Worm (Caenorhabditis elegans) whole organism, L2 larva: ENCODE data around the gene B0524.2.

Experiments used
- C34F6.9 ChIP-seq: fragments of 150-350 bp; optimal IDR thresholded peaks from 2 replicates; lab custom pipeline; 2014; ENCODE audit warnings: missing biosample characterization, missing genetic modification characterization
- F13H6.1 ChIP-seq: sonication (generic microtip); optimal IDR thresholded peaks from 2 replicates; lab custom pipeline; 2016; ENCODE audit warnings: missing genetic modification characterization, missing compliant biosample characterization
- R02D3.7 ChIP-seq: fragments of 150-350 bp; optimal IDR thresholded peaks from 2 replicates; lab custom pipeline; 2014; ENCODE audit warnings: missing biosample characterization, missing genetic modification characterization
- Y55F3AM.14 ChIP-seq: fragments of 200-800 bp; sonication (Bioruptor generic); optimal IDR thresholded peaks from 2 replicates; lab custom pipeline; 2018; ENCODE audit warnings: mild to moderate bottlenecking, missing genetic modification characterization, missing compliant biosample characterization
- ZK546.5 ChIP-seq: sonication (generic microtip); optimal IDR thresholded peaks from 2 replicates; lab custom pipeline; 2017; ENCODE audit warnings: missing biosample characterization, missing genetic modification characterization
- alr-1 ChIP-seq: fragments of 150-350 bp; optimal IDR thresholded peaks from 2 replicates; lab custom pipeline; 2014; ENCODE audit warnings: missing biosample characterization, missing genetic modification characterization
- blmp-1 ChIP-seq: sonication (generic microtip); optimal IDR thresholded peaks from 2 replicates; lab custom pipeline; 2017; ENCODE audit warnings: missing genetic modification characterization, mild to moderate bottlenecking, missing compliant biosample characterization, antibody characterized with exemption, moderate library complexity; ENCODE audit not compliant: insufficient read depth
- ceh-16 ChIP-seq: fragments of 150-350 bp; optimal IDR thresholded peaks from 2 replicates; lab custom pipeline; 2014; ENCODE audit warnings: missing biosample characterization, missing genetic modification characterization
- ceh-82 ChIP-seq: fragments of 150-350 bp; optimal IDR thresholded peaks from 2 replicates; lab custom pipeline; 2014; ENCODE audit warnings: missing biosample characterization, missing genetic modification characterization
- crh-2 ChIP-seq: sonication (generic microtip); optimal IDR thresholded peaks from 2 replicates; lab custom pipeline; 2017; ENCODE audit warnings: missing biosample characterization, missing genetic modification characterization
- egl-27 ChIP-seq: sonication (generic microtip); optimal IDR thresholded peaks from 3 replicates; lab custom pipeline; 2017; ENCODE audit warnings: missing biosample characterization, missing genetic modification reagents, missing genetic modification characterization
- elt-1 ChIP-seq: fragments of 150-350 bp; optimal IDR thresholded peaks from 2 replicates; lab custom pipeline; 2014; ENCODE audit warnings: missing biosample characterization, missing genetic modification characterization
- fos-1 ChIP-seq: fragments of 150-350 bp; optimal IDR thresholded peaks from 2 replicates; lab custom pipeline; 2014; ENCODE audit warnings: missing biosample characterization, missing genetic modification characterization
- gmeb-1 ChIP-seq: fragments of 150-350 bp; optimal IDR thresholded peaks from 2 replicates; lab custom pipeline; 2014; ENCODE audit warnings: missing biosample characterization, missing genetic modification characterization
- lin-11 ChIP-seq: fragments of 150-350 bp; sonication (generic microtip); optimal IDR thresholded peaks from 2 replicates; lab custom pipeline; 2014; ENCODE audit warnings: missing biosample characterization, missing genetic modification characterization, inconsistent platforms, mixed read lengths
- lin-13 ChIP-seq: fragments of 150-350 bp; optimal IDR thresholded peaks from 2 replicates; lab custom pipeline; 2014; ENCODE audit warnings: missing biosample characterization, missing genetic modification reagents, missing genetic modification characterization
- lin-39 ChIP-seq: fragments of 150-350 bp; optimal IDR thresholded peaks from 2 replicates; lab custom pipeline; 2014; ENCODE audit warnings: missing biosample characterization, missing genetic modification reagents, missing genetic modification characterization
- lsy-2 ChIP-seq, 2 experiments: fragments of 150-350 bp in 1 of 2; sonication (generic microtip) in 1 of 2; optimal IDR thresholded peaks; 2 replicates each; lab custom pipeline; 2014 to 2017; ENCODE audit warnings: missing biosample characterization in 2 of 2, missing genetic modification characterization in 2 of 2
- mab-5 ChIP-seq: fragments of 150-350 bp; optimal IDR thresholded peaks from 2 replicates; lab custom pipeline; 2014; ENCODE audit warnings: missing biosample characterization, missing genetic modification characterization
- mbf-1 ChIP-seq: sonication (generic microtip); optimal IDR thresholded peaks from 2 replicates; lab custom pipeline; 2017; ENCODE audit warnings: missing biosample characterization, missing genetic modification characterization
- nhr-10 ChIP-seq: sonication (generic microtip); optimal IDR thresholded peaks from 2 replicates; lab custom pipeline; 2017; ENCODE audit warnings: missing biosample characterization, missing genetic modification characterization
- nhr-12 ChIP-seq: fragments of 150-350 bp; optimal IDR thresholded peaks from 2 replicates; lab custom pipeline; 2014; ENCODE audit warnings: missing biosample characterization, missing genetic modification characterization
- nhr-21 ChIP-seq: fragments of 150-350 bp; optimal IDR thresholded peaks from 2 replicates; lab custom pipeline; 2014; ENCODE audit warnings: missing biosample characterization, missing genetic modification characterization
- nhr-25 ChIP-seq: fragments of 150-350 bp; sonication (generic microtip); optimal IDR thresholded peaks from 3 replicates; lab custom pipeline; 2014; ENCODE audit warnings: missing biosample characterization, missing genetic modification characterization
- peb-1 ChIP-seq: fragments of 150-350 bp; optimal IDR thresholded peaks from 2 replicates; lab custom pipeline; 2014; ENCODE audit warnings: missing biosample characterization, missing genetic modification characterization
- sem-4 ChIP-seq: fragments of 150-350 bp; optimal IDR thresholded peaks from 2 replicates; lab custom pipeline; 2014; ENCODE audit warnings: missing biosample characterization, missing genetic modification reagents, missing genetic modification characterization
- sma-3 ChIP-seq: sonication (generic microtip); optimal IDR thresholded peaks from 2 replicates; lab custom pipeline; 2016; ENCODE audit warnings: missing genetic modification reagents, missing genetic modification characterization, missing compliant biosample characterization
- unc-39 ChIP-seq: fragments of 150-350 bp; optimal IDR thresholded peaks from 2 replicates; lab custom pipeline; 2014; ENCODE audit warnings: missing biosample characterization, missing genetic modification characterization
- zag-1 ChIP-seq: fragments of 150-350 bp; optimal IDR thresholded peaks from 2 replicates; lab custom pipeline; 2014; ENCODE audit warnings: missing biosample characterization, missing genetic modification characterization
- ztf-1 ChIP-seq: fragments of 200-800 bp; sonication (Bioruptor generic); conservative IDR thresholded peaks from 2 replicates; pipeline ENCODE4 v1.3.6; 2022; ENCODE audit warnings: missing genetic modification characterization, missing compliant biosample characterization
- ztf-4 ChIP-seq: fragments of 150-350 bp; optimal IDR thresholded peaks from 2 replicates; lab custom pipeline; 2014; ENCODE audit warnings: missing biosample characterization, missing genetic modification characterization

Gene B0524.2

DNA sequence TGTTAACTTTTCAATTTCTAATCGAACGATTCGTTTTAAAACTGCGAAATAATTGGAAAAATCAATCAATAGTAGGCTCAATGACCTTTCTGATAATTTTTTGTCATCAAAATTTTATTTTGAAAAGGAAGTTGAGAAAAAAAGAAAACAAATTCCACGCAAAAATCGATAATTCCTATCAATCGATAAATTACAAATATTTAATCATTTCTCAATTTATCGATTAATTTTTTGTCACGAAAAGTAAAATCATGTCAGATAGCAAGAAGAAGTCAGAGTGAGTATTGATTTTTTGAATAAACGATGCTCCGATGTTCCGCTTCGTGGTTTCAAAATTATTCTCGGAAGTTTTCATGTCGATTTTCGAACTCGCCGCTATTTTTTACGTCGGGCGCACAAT is at the start of gene B0524.2, which contains the start of gene B0524.5:
B0524.2 (plus strand) TSS at position 207 of the 400 bp plus-strand sequence.
B0524.5 (minus strand) TSS at position 40 of the 400 bp plus-strand sequence.
- TF ChIP-seq alr-1 (tag; lab: Kevin White, UChicago) (no peak), crh-2 (no peak)

DNA sequence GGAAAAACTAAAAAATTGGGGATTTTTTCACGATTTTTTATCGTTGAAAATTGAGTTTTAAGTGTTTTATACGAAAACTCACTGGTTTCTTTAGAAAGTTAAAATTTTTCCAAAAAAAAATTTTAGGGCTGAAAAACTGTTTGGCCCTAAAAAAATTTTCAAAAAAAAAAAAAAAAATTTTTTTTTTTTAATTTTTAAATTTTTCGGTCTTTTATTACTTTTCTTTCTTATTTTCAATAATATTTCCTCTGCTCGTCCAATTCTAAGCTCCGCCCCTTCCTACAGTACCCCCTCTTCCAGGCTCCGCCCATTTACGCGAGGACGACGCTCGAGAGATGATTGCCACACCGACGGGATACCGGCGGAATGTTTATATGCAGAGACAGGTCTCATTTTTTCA is 45.1 kb upstream of the B0524.2 start, which contains the start of gene pqn-82:
pqn-82 (plus strand) TSS at position 301 of the 400 bp plus-strand sequence.
- TF ChIP-seq ztf-4, result no peak
- no peak for TF ChIP-seq nhr-21
- TF ChIP-seq nhr-12 (tag; lab: Kevin White, UChicago), result no peak
- TF ChIP-seq sma-3, result no peak
- TF ChIP-seq ceh-82 (tag; lab: Kevin White, UChicago), result no peak
- no peak for TF ChIP-seq lin-39 (tag; lab: Kevin White, UChicago)
- no peak for TF ChIP-seq R02D3.7 (tag; lab: Kevin White, UChicago)
- no peak for TF ChIP-seq Y55F3AM.14
- no peak for TF ChIP-seq peb-1 (tag; lab: Kevin White, UChicago)
- no peak for TF ChIP-seq fos-1 (tag; lab: Kevin White, UChicago)
- no peak for TF ChIP-seq sem-4 (tag; lab: Kevin White, UChicago)
- no peak for TF ChIP-seq mab-5 (tag; lab: Kevin White, UChicago)
- no peak for TF ChIP-seq blmp-1 (tag; lab: Kevin White, UChicago)
- TF ChIP-seq, all 48 proteins: peak for 0

ce11 chrIII:1852126-1852717 is 41.6 kb upstream of the B0524.2 start:
- TF ChIP-seq nhr-10 (tag; lab: Kevin White, UChicago) (no peak), alr-1 (tag; lab: Kevin White, UChicago) (no peak), zag-1 (tag; lab: Kevin White, UChicago) (no peak), ztf-1 (GFP tag; lab: Robert Waterston, UW) (no peak), nhr-21 (no peak), C34F6.9 (tag; lab: Kevin White, UChicago) (no peak), R02D3.7 (tag; lab: Kevin White, UChicago) (no peak), unc-39 (no peak), lin-11 (no peak), elt-1 (tag; lab: Kevin White, UChicago) (no peak), ceh-16 (no peak)

DNA sequence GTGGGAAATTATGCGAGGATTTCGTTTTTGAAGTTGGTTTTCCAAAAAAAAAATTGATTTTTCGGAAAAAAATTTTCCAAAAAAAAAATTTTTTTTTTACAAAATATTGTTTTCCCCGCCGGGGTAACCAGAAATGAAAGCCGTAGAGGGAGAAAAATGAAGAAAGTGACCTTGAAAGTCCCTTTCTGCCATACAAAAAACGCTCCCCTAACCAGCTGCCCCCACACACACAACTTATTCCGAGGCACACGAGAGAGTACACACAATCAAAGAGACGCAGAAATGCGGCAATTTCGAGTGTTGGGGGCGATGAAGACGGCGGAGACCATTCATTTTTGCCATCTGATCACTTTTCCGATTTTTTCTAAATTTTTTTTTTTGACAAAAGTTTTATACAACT is 39.9 kb upstream of the B0524.2 start:
- no peak for TF ChIP-seq egl-27 (tag; lab: Kevin White, UChicago)
- peak in 1 of 2 experiments; percentile 7 for TF ChIP-seq lsy-2 (tag; optimal IDR thresholded peaks at IDR 0.05; lab: Kevin White, UChicago)
- TF ChIP-seq mbf-1 (tag; lab: Kevin White, UChicago), result no peak
- TF ChIP-seq gmeb-1 (tag; lab: Kevin White, UChicago), result peak; percentile 1
- TF ChIP-seq blmp-1 (tag; lab: Kevin White, UChicago), result peak; percentile 64
- peak; percentile 11 for TF ChIP-seq nhr-25 (tag; lab: Kevin White, UChicago)

DNA sequence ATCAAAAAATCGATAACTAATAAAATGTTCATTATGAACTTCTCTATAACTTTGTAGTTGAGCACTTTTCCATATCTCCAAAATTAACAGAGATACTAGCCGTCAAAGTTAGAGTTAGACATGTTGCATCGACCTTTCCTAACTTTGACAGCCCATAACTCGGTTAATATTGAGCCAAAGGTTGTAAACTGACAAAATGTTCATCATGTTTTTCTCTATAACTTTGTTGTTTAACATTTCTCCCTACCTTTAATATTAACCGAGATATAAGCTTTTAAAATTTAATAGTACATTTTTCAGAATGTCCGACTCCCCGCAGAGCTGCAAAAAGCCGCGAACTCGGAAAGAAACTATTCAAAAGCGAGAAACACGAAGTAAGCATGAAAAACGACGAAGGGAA is 38.8 kb upstream of the B0524.2 start, which contains the start of gene hlh-33:
hlh-33 (plus strand) TSS at position 301 of the 400 bp plus-strand sequence.
- TF ChIP-seq mbf-1 (tag; lab: Kevin White, UChicago), result no peak
- no peak for TF ChIP-seq lin-13
- no peak for TF ChIP-seq ZK546.5
- TF ChIP-seq alr-1 (tag; lab: Kevin White, UChicago), result no peak
- no peak for TF ChIP-seq F13H6.1 (tag; lab: Kevin White, UChicago)
- TF ChIP-seq nhr-21, result no peak

DNA sequence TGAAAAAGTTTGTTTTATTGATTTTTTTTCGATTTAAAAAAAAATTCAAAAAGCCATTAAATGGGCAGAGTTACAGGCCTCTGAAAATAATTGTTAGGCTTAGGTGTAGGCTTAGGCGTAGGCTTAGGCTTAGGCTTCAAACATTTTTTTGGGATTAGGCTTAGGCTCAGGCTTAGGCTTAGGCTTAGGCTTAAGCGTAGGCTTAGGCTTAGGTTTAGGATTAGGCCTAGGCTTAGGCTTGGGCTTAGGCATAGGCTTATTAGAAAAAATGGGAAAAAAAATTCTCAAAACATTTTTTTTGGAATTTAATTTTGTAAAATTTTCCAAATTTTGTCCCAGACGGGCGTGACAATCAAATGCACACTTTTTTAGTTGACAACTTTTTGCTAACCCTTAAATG is 37.7 kb upstream of the B0524.2 start:
- no peak for TF ChIP-seq C34F6.9 (tag; lab: Kevin White, UChicago)

ce11 chrIII:1856679-1857078 is 37.2 kb upstream of the B0524.2 start:
- TF ChIP-seq nhr-25 (tag; lab: Kevin White, UChicago) (peak; percentile 8), peb-1 (tag; lab: Kevin White, UChicago) (no peak)
